Worm (Caenorhabditis elegans) whole organism, L4/young adult: ENCODE results near the gene C10A4.13.

ENCODE experiments used
- dao-5 ChIP-seq: sonication (generic microtip); optimal IDR thresholded peaks from 2 replicates; lab custom pipeline; 2016; ENCODE audit warnings: missing genotype, missing genetic modification characterization, moderate library complexity, missing compliant biosample characterization
- him-1 ChIP-seq: sonication (generic microtip); optimal IDR thresholded peaks from 2 replicates; lab custom pipeline; 2016; ENCODE audit warnings: missing genotype, missing genetic modification reagents, missing genetic modification characterization, missing compliant biosample characterization

ce11 chrX:7420571-7420970, 22.7 kb upstream of the C10A4.13 start, which contains the start of gene C10A4.9:
- TF ChIP-seq him-1 (tag; lab: Kevin White, UChicago): no peak
- no peak for TF ChIP-seq dao-5
